Worm (Caenorhabditis elegans) whole organism, L2 larva: ENCODE measurements around the gene zig-10.

Experiments
- ceh-82 ChIP-seq: fragments of 150-350 bp; optimal IDR thresholded peaks from 2 replicates; lab custom pipeline; 2014; ENCODE audit warnings: missing biosample characterization, missing genetic modification characterization
- nhr-237 ChIP-seq: fragments of 150-350 bp; optimal IDR thresholded peaks from 2 replicates; lab custom pipeline; 2014; ENCODE audit warnings: missing biosample characterization, missing genetic modification characterization
- nhr-6 ChIP-seq: fragments of 150-350 bp; optimal IDR thresholded peaks from 2 replicates; lab custom pipeline; 2014; ENCODE audit warnings: missing biosample characterization, missing genetic modification characterization
- zag-1 ChIP-seq: fragments of 150-350 bp; optimal IDR thresholded peaks from 2 replicates; lab custom pipeline; 2014; ENCODE audit warnings: missing biosample characterization, missing genetic modification characterization
- ztf-11 ChIP-seq: sonication (generic microtip); optimal IDR thresholded peaks from 2 replicates; lab custom pipeline; 2017; ENCODE audit warnings: missing biosample characterization, missing genetic modification characterization

ce11 chrII:6410181-6410580, 11.7 kb downstream of the zig-10 start, which contains the start of gene T25D10.4:
- TF ChIP-seq nhr-237 (tag; lab: Kevin White, UChicago) (no peak), ceh-82 (tag; lab: Kevin White, UChicago) (no peak), nhr-6 (tag; lab: Kevin White, UChicago) (no peak), zag-1 (no peak), ztf-11 (tag; lab: Kevin White, UChicago) (no peak)
